Worm (Caenorhabditis elegans) whole organism, L4/young adult: ENCODE measurements around the gene mtl-1.

Source experiments
- W03F9.2 ChIP-seq: fragments of 150-350 bp; optimal IDR thresholded peaks from 2 replicates; lab custom pipeline; 2014; ENCODE audit warnings: missing biosample characterization, missing genetic modification characterization
- dao-5 ChIP-seq: sonication (generic microtip); optimal IDR thresholded peaks from 2 replicates; lab custom pipeline; 2016; ENCODE audit warnings: missing genotype, missing genetic modification characterization, moderate library complexity, missing compliant biosample characterization
- him-1 ChIP-seq: sonication (generic microtip); optimal IDR thresholded peaks from 2 replicates; lab custom pipeline; 2016; ENCODE audit warnings: missing genotype, missing genetic modification reagents, missing genetic modification characterization, missing compliant biosample characterization

- TF ChIP-seq W03F9.2 (tag; lab: Kevin White, UChicago) (no peak), him-1 (tag; lab: Kevin White, UChicago) (no peak), dao-5 (no peak)
Observed at ce11 chrV:6731594-6731993, 39.9 kb upstream of the mtl-1 start, which contains the start of gene grl-9.
